Worm (Caenorhabditis elegans) whole organism, late embryonic: ENCODE data around the gene ZK488.6.

Experiments
- C08G9.2 ChIP-seq: sonication (generic microtip); optimal IDR thresholded peaks from 2 replicates; lab custom pipeline; 2016; ENCODE audit warnings: mild to moderate bottlenecking, missing genetic modification characterization, moderate library complexity, missing compliant biosample characterization
- C38D4.7 ChIP-seq: fragments of 200-800 bp; sonication (Bioruptor generic); optimal IDR thresholded peaks from 2 replicates; lab custom pipeline; 2018; ENCODE audit warnings: mild to moderate bottlenecking, missing genetic modification characterization, moderate library complexity, missing compliant biosample characterization
- T23F11.4 ChIP-seq: fragments of 200-800 bp; sonication (Bioruptor generic); optimal IDR thresholded peaks from 2 replicates; lab custom pipeline; 2018; ENCODE audit warnings: mild to moderate bottlenecking, missing genetic modification characterization, missing compliant biosample characterization
- Y22D7AL.16 ChIP-seq: sonication (generic microtip); optimal IDR thresholded peaks from 2 replicates; lab custom pipeline; 2016; ENCODE audit warnings: missing genetic modification characterization, missing compliant biosample characterization
- ama-1 ChIP-seq: fragments of 150-350 bp; optimal IDR thresholded peaks from 2 replicates; lab custom pipeline; 2014
- ceh-18 ChIP-seq: sonication (generic microtip); optimal IDR thresholded peaks from 2 replicates; lab custom pipeline; 2016; ENCODE audit warnings: missing genetic modification characterization, missing compliant biosample characterization
- ceh-2 ChIP-seq: sonication (generic microtip); optimal IDR thresholded peaks from 2 replicates; lab custom pipeline; 2016; ENCODE audit warnings: missing genotype, missing genetic modification characterization, missing compliant biosample characterization
- eyg-1 ChIP-seq: sonication (generic microtip); optimal IDR thresholded peaks from 2 replicates; lab custom pipeline; 2016; ENCODE audit warnings: missing genotype, missing genetic modification characterization, missing compliant biosample characterization
- fkh-10 ChIP-seq: fragments of 150-350 bp; optimal IDR thresholded peaks from 2 replicates; lab custom pipeline; 2014; ENCODE audit warnings: missing biosample characterization, missing genetic modification reagents, missing genetic modification characterization
- gmeb-2 ChIP-seq: sonication (generic microtip); optimal IDR thresholded peaks from 2 replicates; lab custom pipeline; 2016; ENCODE audit warnings: missing genetic modification characterization, inconsistent platforms, missing compliant biosample characterization
- hlh-30 ChIP-seq: sonication (generic microtip); optimal IDR thresholded peaks from 2 replicates; lab custom pipeline; 2017; ENCODE audit warnings: antibody characterized with exemption, missing genetic modification characterization, missing compliant biosample characterization; ENCODE audit not compliant: insufficient read depth
- madf-2 ChIP-seq: sonication (generic microtip); optimal IDR thresholded peaks from 2 replicates; lab custom pipeline; 2017; ENCODE audit warnings: missing genetic modification characterization, missing compliant biosample characterization
- nhr-11 ChIP-seq: fragments of 150-350 bp; optimal IDR thresholded peaks from 2 replicates; lab custom pipeline; 2014; ENCODE audit warnings: missing biosample characterization, missing genetic modification characterization
- nhr-232 ChIP-seq: sonication (generic microtip); optimal IDR thresholded peaks from 2 replicates; lab custom pipeline; 2016; ENCODE audit warnings: missing genetic modification characterization, missing compliant biosample characterization
- odd-2 ChIP-seq: sonication (generic microtip); optimal IDR thresholded peaks from 2 replicates; lab custom pipeline; 2017; ENCODE audit warnings: antibody characterized with exemption, mild to moderate bottlenecking, missing genetic modification characterization, missing compliant biosample characterization
- pros-1 ChIP-seq: fragments of 150-350 bp; optimal IDR thresholded peaks from 2 replicates; lab custom pipeline; 2014; ENCODE audit warnings: missing biosample characterization, missing genetic modification reagents, missing genetic modification characterization
- ref-2 ChIP-seq: sonication (generic microtip); optimal IDR thresholded peaks from 2 replicates; lab custom pipeline; 2016; ENCODE audit warnings: missing genetic modification characterization, missing compliant biosample characterization
- sox-4 ChIP-seq: sonication (generic microtip); optimal IDR thresholded peaks from 2 replicates; lab custom pipeline; 2017; ENCODE audit warnings: mild to moderate bottlenecking, missing genetic modification characterization, inconsistent platforms, missing compliant biosample characterization
- ztf-16 ChIP-seq: sonication (generic microtip); optimal IDR thresholded peaks from 2 replicates; lab custom pipeline; 2017; ENCODE audit warnings: missing genetic modification characterization, missing compliant biosample characterization

The ZK488.6 gene

DNA sequence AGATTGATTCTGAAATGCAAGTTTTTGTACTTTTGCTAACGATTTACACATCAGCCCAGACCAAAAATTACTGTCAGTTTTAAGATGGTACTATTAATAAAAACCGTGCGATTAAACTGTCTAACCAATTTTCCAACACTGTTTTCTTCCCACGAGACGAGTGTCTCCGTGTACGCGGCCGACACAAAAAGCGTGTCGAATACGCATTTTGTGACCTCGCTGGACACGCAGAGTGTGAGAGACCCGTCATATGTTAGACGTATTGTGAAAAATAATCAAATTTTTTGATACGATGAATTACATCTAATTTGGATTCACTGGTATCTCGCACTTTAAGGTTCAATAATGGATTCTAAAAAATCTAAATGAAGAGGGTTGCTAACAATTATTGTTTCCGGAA is 45.3 kb downstream of the ZK488.6 start:
- no peak for TF ChIP-seq C38D4.7 (GFP tag; lab: Kevin White, UChicago)
- TF ChIP-seq hlh-30 = peak; percentile 28

DNA sequence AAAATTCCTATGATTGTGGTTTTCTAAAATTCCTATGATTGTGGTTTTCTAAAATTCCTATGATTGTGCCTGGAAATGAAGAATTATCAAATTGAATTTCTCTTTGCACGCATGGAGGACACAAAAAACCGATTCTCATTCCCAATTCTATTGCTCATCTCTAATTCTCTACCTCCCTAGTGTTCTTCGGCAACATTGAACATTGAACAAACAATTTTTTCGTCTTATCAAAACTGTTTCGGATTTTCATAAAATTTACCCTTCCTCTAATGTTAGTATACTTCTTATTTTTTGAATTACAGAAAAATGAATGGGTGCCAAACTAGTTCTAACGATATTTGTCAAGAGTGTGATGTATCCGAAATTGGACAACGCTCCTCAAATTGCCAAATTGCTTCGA is 46.0 kb downstream of the ZK488.6 start, which contains the start of gene pals-31:
Gene pals-31, plus strand, starts transcription at position 301 of the 400 bp plus-strand sequence.
- TF ChIP-seq fkh-10 (GFP tag; lab: Kevin White, UChicago) = no peak
- TF ChIP-seq ceh-18 (tag; lab: Kevin White, UChicago) = no peak
- no peak for TF ChIP-seq Y22D7AL.16
- TF ChIP-seq nhr-232 (tag; lab: Kevin White, UChicago) = no peak
- TF ChIP-seq pros-1 (tag; lab: Kevin White, UChicago) = no peak
- TF ChIP-seq ama-1 = no peak
- no peak for TF ChIP-seq ztf-16 (tag; lab: Kevin White, UChicago)
- TF ChIP-seq nhr-11 (tag; lab: Kevin White, UChicago) = no peak
- no peak for TF ChIP-seq madf-2 (tag; lab: Kevin White, UChicago)

DNA sequence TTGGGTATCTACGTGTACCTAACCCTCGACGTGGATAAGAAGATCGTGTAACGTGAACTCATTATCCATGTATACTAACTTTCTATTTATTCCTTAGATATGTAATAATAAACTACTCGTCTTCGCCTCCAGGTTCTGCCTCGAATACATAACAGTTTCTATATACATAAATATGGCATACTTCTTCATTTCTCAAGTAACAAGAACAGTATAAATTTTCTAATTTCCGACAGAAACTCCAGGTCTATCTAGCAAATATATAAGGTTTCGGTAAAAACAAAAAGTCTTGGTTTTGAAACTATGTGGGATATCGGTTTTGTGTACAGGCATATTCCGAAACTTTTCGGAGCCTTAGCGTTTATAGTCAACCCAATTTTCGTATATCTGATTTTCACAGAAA is 48.0 kb downstream of the ZK488.6 start, which contains the start of gene srj-37:
Gene srj-37, plus strand, starts transcription at position 301 of the 400 bp plus-strand sequence.
- no peak for TF ChIP-seq ref-2 (tag; lab: Kevin White, UChicago)
- no peak for TF ChIP-seq Y22D7AL.16
- TF ChIP-seq sox-4 (tag; lab: Kevin White, UChicago) = no peak
- no peak for TF ChIP-seq T23F11.4 (GFP tag; lab: Kevin White, UChicago)
- no peak for TF ChIP-seq gmeb-2 (tag; lab: Kevin White, UChicago)
- no peak for TF ChIP-seq ceh-2 (tag; lab: Kevin White, UChicago)
- TF ChIP-seq ama-1 = no peak
- no peak for TF ChIP-seq eyg-1
- no peak for TF ChIP-seq odd-2
- no peak for TF ChIP-seq C08G9.2 (tag; lab: Kevin White, UChicago)
